Fruit fly (Drosophila melanogaster) whole organism, prepupa: ENCODE data around the gene CG11369.
A peak's percentile ranks its signal among the peaks of the same experiment; 100 is the strongest.

Source experiments
- Blimp-1 ChIP-seq: fragments of 200-800 bp; sonication (Bioruptor generic); optimal IDR thresholded peaks from 3 replicates; lab custom pipeline; 2017; ENCODE audit warnings: missing biosample characterization, missing genetic modification characterization, mild to moderate bottlenecking, moderate library complexity, missing genetic modification reagents
- CG10631 ChIP-seq: fragments of 200-800 bp; sonication (Bioruptor generic); optimal IDR thresholded peaks from 2 replicates; lab custom pipeline; 2016; ENCODE audit warnings: missing biosample characterization, missing genetic modification characterization
- CG10669 ChIP-seq: fragments of 200-800 bp; sonication (Bioruptor generic); optimal IDR thresholded peaks from 3 replicates; lab custom pipeline; 2018; ENCODE audit warnings: missing biosample characterization, mild to moderate bottlenecking, missing genetic modification characterization, moderate library complexity
- CG11294 ChIP-seq: fragments of 200-800 bp; sonication (Bioruptor generic); IDR thresholded peaks from 2 replicates; pipeline ENCODE4 v1.3.6; 2022; ENCODE audit warnings: missing biosample characterization, missing genetic modification characterization
- CG11762 ChIP-seq: fragments of 200-800 bp; sonication (Bioruptor generic); optimal IDR thresholded peaks from 3 replicates; lab custom pipeline; 2016; ENCODE audit warnings: missing biosample characterization, missing genetic modification characterization; ENCODE audit not compliant: insufficient read depth
- CG11902 ChIP-seq: fragments of 200-800 bp; sonication (Bioruptor generic); optimal IDR thresholded peaks from 3 replicates; lab custom pipeline; 2016; ENCODE audit warnings: missing biosample characterization, missing genetic modification characterization
- CG15336 ChIP-seq: fragments of 200-800 bp; sonication (Bioruptor generic); IDR thresholded peaks from 2 replicates; pipeline ENCODE4 v1.3.6; 2022; ENCODE audit warnings: missing biosample characterization, missing genetic modification characterization
- CG1621 ChIP-seq: fragments of 200-800 bp; sonication (Bioruptor generic); optimal IDR thresholded peaks from 3 replicates; lab custom pipeline; 2018; ENCODE audit warnings: missing biosample characterization, mild to moderate bottlenecking, missing genetic modification characterization
- CG16779 ChIP-seq: fragments of 200-800 bp; sonication (Bioruptor generic); optimal IDR thresholded peaks from 3 replicates; lab custom pipeline; 2017; ENCODE audit warnings: missing biosample characterization, mild to moderate bottlenecking, missing genetic modification characterization
- CG3032 ChIP-seq: fragments of 200-800 bp; optimal IDR thresholded peaks from 2 replicates; lab custom pipeline; 2019; ENCODE audit warnings: missing biosample characterization, mild to moderate bottlenecking, missing genetic modification characterization, moderate library complexity
- CG31627 ChIP-seq: fragments of 200-800 bp; sonication (Bioruptor generic); optimal IDR thresholded peaks from 3 replicates; lab custom pipeline; 2016; ENCODE audit warnings: missing biosample characterization, missing genetic modification characterization
- CG32006 ChIP-seq: fragments of 200-800 bp; sonication (Bioruptor generic); optimal IDR thresholded peaks from 3 replicates; lab custom pipeline; 2017; ENCODE audit warnings: missing biosample characterization, mild to moderate bottlenecking, missing genetic modification characterization
- CG34406 ChIP-seq: fragments of 200-800 bp; sonication (Bioruptor generic); optimal IDR thresholded peaks from 3 replicates; lab custom pipeline; 2016; ENCODE audit warnings: missing biosample characterization, missing genetic modification characterization
- CG3919 ChIP-seq: fragments of 200-800 bp; sonication (Bioruptor generic); optimal IDR thresholded peaks from 3 replicates; lab custom pipeline; 2016; ENCODE audit warnings: missing biosample characterization, missing genetic modification characterization
- CG4318 ChIP-seq: fragments of 200-800 bp; sonication (Bioruptor generic); optimal IDR thresholded peaks from 3 replicates; lab custom pipeline; 2017; ENCODE audit warnings: missing biosample characterization, mild to moderate bottlenecking, missing genetic modification characterization
- CG6163 ChIP-seq: fragments of 200-800 bp; sonication (Bioruptor generic); IDR thresholded peaks from 3 replicates; pipeline ENCODE4 v1.3.6; 2022; ENCODE audit warnings: missing biosample characterization, missing genetic modification characterization
- CG6276 ChIP-seq: fragments of 200-800 bp; sonication (Bioruptor generic); optimal IDR thresholded peaks from 2 replicates; lab custom pipeline; 2017; ENCODE audit warnings: missing biosample characterization, mild to moderate bottlenecking, missing genetic modification characterization
- CG6792 ChIP-seq: fragments of 200-800 bp; sonication (Bioruptor generic); optimal IDR thresholded peaks from 3 replicates; lab custom pipeline; 2016; ENCODE audit warnings: missing biosample characterization, missing genetic modification characterization
- CG6808 ChIP-seq: fragments of 200-800 bp; sonication (Bioruptor generic); optimal IDR thresholded peaks from 3 replicates; lab custom pipeline; 2017; ENCODE audit warnings: missing biosample characterization, missing genetic modification characterization, mild to moderate bottlenecking, moderate library complexity, missing genetic modification reagents
- CG6854 ChIP-seq: fragments of 200-800 bp; sonication (Bioruptor generic); optimal IDR thresholded peaks from 2 replicates; lab custom pipeline; 2017; ENCODE audit warnings: missing biosample characterization, mild to moderate bottlenecking, missing genetic modification characterization
- CG7368 ChIP-seq: fragments of 200-800 bp; sonication (Bioruptor generic); optimal IDR thresholded peaks from 3 replicates; lab custom pipeline; 2016; ENCODE audit warnings: missing biosample characterization, missing genetic modification characterization
- CG8119 ChIP-seq: fragments of 200-800 bp; sonication (Bioruptor generic); IDR thresholded peaks from 3 replicates; pipeline ENCODE4 v1.3.6; 2022; ENCODE audit warnings: missing biosample characterization, missing genetic modification characterization
- CG8319 ChIP-seq: fragments of 200-800 bp; sonication (Bioruptor generic); optimal IDR thresholded peaks from 3 replicates; lab custom pipeline; 2016; ENCODE audit warnings: missing biosample characterization, missing genetic modification characterization
- CG8632 ChIP-seq: fragments of 200-800 bp; sonication (Bioruptor generic); optimal IDR thresholded peaks from 3 replicates; lab custom pipeline; 2016; ENCODE audit warnings: missing biosample characterization, missing genetic modification characterization
- CG9139 ChIP-seq: fragments of 200-800 bp; sonication (Bioruptor generic); optimal IDR thresholded peaks from 3 replicates; lab custom pipeline; 2017; ENCODE audit warnings: missing biosample characterization, mild to moderate bottlenecking, missing genetic modification characterization
- Eip78C ChIP-seq: fragments of 200-800 bp; sonication (Bioruptor generic); peaks from one replicate; lab custom pipeline; 2016; ENCODE audit warnings: missing biosample characterization, missing genetic modification characterization
- Eip93F ChIP-seq: fragments of 200-800 bp; sonication (Bioruptor generic); optimal IDR thresholded peaks from 2 replicates; lab custom pipeline; 2016; ENCODE audit warnings: missing biosample characterization, mild to moderate bottlenecking, missing genetic modification characterization
- Ets21C ChIP-seq: fragments of 200-800 bp; sonication (Bioruptor generic); optimal IDR thresholded peaks from 3 replicates; lab custom pipeline; 2016; ENCODE audit warnings: missing biosample characterization, missing genetic modification characterization
- Ets96B ChIP-seq: fragments of 200-800 bp; optimal IDR thresholded peaks from 2 replicates; lab custom pipeline; 2019; ENCODE audit warnings: missing biosample characterization, mild to moderate bottlenecking, missing genetic modification characterization, moderate library complexity
- Gug ChIP-seq: fragments of 200-800 bp; sonication (Bioruptor generic); IDR thresholded peaks from 2 replicates; pipeline ENCODE4 v1.3.6; 2022; ENCODE audit warnings: missing biosample characterization, missing genetic modification characterization
- Hr39 ChIP-seq: fragments of 200-800 bp; sonication (Bioruptor generic); optimal IDR thresholded peaks from 2 replicates; lab custom pipeline; 2016; ENCODE audit warnings: missing biosample characterization, missing genetic modification characterization
- Lpt ChIP-seq: fragments of 200-800 bp; sonication (Bioruptor generic); optimal IDR thresholded peaks from 3 replicates; lab custom pipeline; 2016; ENCODE audit warnings: missing biosample characterization, missing genetic modification characterization
- Met ChIP-seq: fragments of 200-800 bp; sonication (Bioruptor generic); optimal IDR thresholded peaks from 3 replicates; lab custom pipeline; 2016; ENCODE audit warnings: missing biosample characterization, missing genetic modification characterization
- OdsH ChIP-seq: fragments of 200-800 bp; sonication (Bioruptor generic); optimal IDR thresholded peaks from 3 replicates; lab custom pipeline; 2016; ENCODE audit warnings: missing biosample characterization, missing genetic modification characterization
- Smox ChIP-seq: fragments of 200-800 bp; sonication (Bioruptor generic); optimal IDR thresholded peaks from 3 replicates; lab custom pipeline; 2016; ENCODE audit warnings: missing biosample characterization, missing genetic modification characterization
- Sox102F ChIP-seq: fragments of 200-800 bp; sonication (Bioruptor generic); optimal IDR thresholded peaks from 2 replicates; lab custom pipeline; 2016; ENCODE audit warnings: missing biosample characterization, mild to moderate bottlenecking, missing genetic modification characterization
- Sox14 ChIP-seq: fragments of 200-800 bp; sonication (Bioruptor generic); optimal IDR thresholded peaks from 3 replicates; lab custom pipeline; 2016; ENCODE audit warnings: missing biosample characterization, missing genetic modification characterization
- achi ChIP-seq: fragments of 200-800 bp; sonication (Bioruptor generic); optimal IDR thresholded peaks from 3 replicates; lab custom pipeline; 2016; ENCODE audit warnings: missing biosample characterization, missing genetic modification characterization
- dac ChIP-seq: fragments of 200-800 bp; sonication (Bioruptor generic); optimal IDR thresholded peaks from 2 replicates; lab custom pipeline; 2017; ENCODE audit warnings: missing biosample characterization, mild to moderate bottlenecking, missing genetic modification characterization
- dsx ChIP-seq: fragments of 200-800 bp; optimal IDR thresholded peaks from 3 replicates; lab custom pipeline; 2019; ENCODE audit warnings: missing biosample characterization, mild to moderate bottlenecking, missing genetic modification characterization, moderate library complexity; ENCODE audit not compliant: poor library complexity, severe bottlenecking
- eg ChIP-seq: fragments of 200-800 bp; sonication (Bioruptor generic); IDR thresholded peaks from 3 replicates; pipeline ENCODE4 v1.3.6; 2022; ENCODE audit warnings: missing biosample characterization, missing genetic modification characterization
- esn ChIP-seq: fragments of 200-800 bp; sonication (Bioruptor generic); optimal IDR thresholded peaks from 2 replicates; lab custom pipeline; 2016; ENCODE audit warnings: missing biosample characterization, mild to moderate bottlenecking, missing genetic modification characterization, moderate library complexity
- fd85E ChIP-seq: fragments of 200-800 bp; sonication (Bioruptor generic); optimal IDR thresholded peaks from 3 replicates; lab custom pipeline; 2016; ENCODE audit warnings: missing biosample characterization, missing genetic modification characterization
- fkh ChIP-seq: fragments of 200-800 bp; sonication (Bioruptor generic); optimal IDR thresholded peaks from 3 replicates; lab custom pipeline; 2017; ENCODE audit warnings: missing biosample characterization, mild to moderate bottlenecking, missing genetic modification characterization, moderate library complexity
- net ChIP-seq: fragments of 200-800 bp; sonication (Bioruptor generic); optimal IDR thresholded peaks from 3 replicates; lab custom pipeline; 2016; ENCODE audit warnings: missing biosample characterization, missing genetic modification characterization
- pdm3 ChIP-seq: fragments of 200-800 bp; sonication (Bioruptor generic); optimal IDR thresholded peaks from 3 replicates; lab custom pipeline; 2016; ENCODE audit warnings: missing biosample characterization, missing genetic modification characterization
- salr ChIP-seq, 2 experiments: fragments of 200-800 bp; sonication (Bioruptor generic); optimal IDR thresholded peaks; 3 replicates each; lab custom pipeline; 2016 to 2018; ENCODE audit warnings: missing biosample characterization in 2 of 2, missing genetic modification characterization in 2 of 2, mild to moderate bottlenecking in 1 of 2
- spab ChIP-seq: fragments of 200-800 bp; sonication (Bioruptor generic); optimal IDR thresholded peaks from 2 replicates; lab custom pipeline; 2017; ENCODE audit warnings: missing biosample characterization, mild to moderate bottlenecking, missing genetic modification characterization, missing genetic modification reagents
- svp ChIP-seq: fragments of 200-800 bp; sonication (Bioruptor generic); peaks from one replicate; lab custom pipeline; 2016; ENCODE audit warnings: missing biosample characterization, missing genetic modification characterization
- vri ChIP-seq: fragments of 200-800 bp; sonication (Bioruptor generic); optimal IDR thresholded peaks from 3 replicates; lab custom pipeline; 2016; ENCODE audit warnings: missing biosample characterization, mild to moderate bottlenecking, missing genetic modification characterization

The CG11369 gene

dm6 chrX:7571200-7571599, 2.9 kb upstream of the CG11369 start (continued):
- TF ChIP-seq CG32006 (peak; percentile 49), Ets21C (no peak), CG6808 (GFP tag; lab: Kevin White, UChicago) (peak; percentile 49), CG10631 (GFP tag; lab: Kevin White, UChicago) (peak; percentile 33), eg (GFP tag; lab: Robert Waterston, UW) (no peak), Eip78C (GFP tag; lab: Kevin White, UChicago) (peak; percentile 91), CG15336 (GFP tag; lab: Robert Waterston, UW) (peak; percentile 57), CG10669 (peak; percentile 56)

dm6 chrX:7579023-7579422, 4.9 kb downstream of the CG11369 start:
- TF ChIP-seq salr (GFP tag; optimal IDR thresholded peaks at IDR 0.05; lab: Kevin White, UChicago) = no peak
- no peak for TF ChIP-seq CG6808 (GFP tag; lab: Kevin White, UChicago)
- TF ChIP-seq CG15336 (GFP tag; lab: Robert Waterston, UW) = peak; percentile 54; the same call in 1 of the 2 replicates
- TF ChIP-seq OdsH (GFP tag; lab: Kevin White, UChicago) = peak; percentile 40
- no peak for TF ChIP-seq svp (GFP tag; lab: Kevin White, UChicago)
- peak; percentile 47; the same call in 1 of the 3 replicates for TF ChIP-seq CG6163 (GFP tag; lab: Robert Waterston, UW)
- TF ChIP-seq Sox102F (GFP tag; lab: Kevin White, UChicago) = no peak
- no peak for TF ChIP-seq CG11294 (GFP tag; lab: Robert Waterston, UW)
- peak; percentile 58 for TF ChIP-seq CG8119
- TF ChIP-seq Ets21C = no peak
- TF ChIP-seq CG34406 (GFP tag; lab: Kevin White, UChicago) = no peak
- TF ChIP-seq net (GFP tag; lab: Kevin White, UChicago) = peak; percentile 12
- no peak for TF ChIP-seq vri (GFP tag; lab: Kevin White, UChicago)
- peak; percentile 69 for TF ChIP-seq CG32006
- no peak for TF ChIP-seq Met (GFP tag; lab: Kevin White, UChicago)
- peak; percentile 68 for TF ChIP-seq eg (GFP tag; lab: Robert Waterston, UW)
- no peak for TF ChIP-seq CG31627 (GFP tag; lab: Kevin White, UChicago)
- no peak for TF ChIP-seq Hr39 (GFP tag; lab: Kevin White, UChicago)
- peak; percentile 23 for TF ChIP-seq Ets96B (tag; lab: Kevin White, UChicago)
- TF ChIP-seq CG10631 (GFP tag; lab: Kevin White, UChicago) = peak; percentile 23
- TF ChIP-seq Lpt (GFP tag; lab: Kevin White, UChicago) = peak; percentile 18
- TF ChIP-seq achi (GFP tag; lab: Kevin White, UChicago) = peak; percentile 14
- no peak for TF ChIP-seq fd85E (GFP tag; lab: Kevin White, UChicago)
- no peak for TF ChIP-seq CG8319 (GFP tag; lab: Kevin White, UChicago)
- TF ChIP-seq CG16779 (tag; lab: Kevin White, UChicago) = no peak
- TF ChIP-seq CG4318 (GFP tag; lab: Kevin White, UChicago) = peak; percentile 18
- TF ChIP-seq CG6276 (GFP tag; lab: Kevin White, UChicago) = peak; percentile 35
- no peak for TF ChIP-seq Smox
- TF ChIP-seq Eip93F (GFP tag; lab: Kevin White, UChicago) = no peak
- TF ChIP-seq CG3919 (GFP tag; lab: Kevin White, UChicago) = peak; percentile 20
- TF ChIP-seq CG8632 (GFP tag; lab: Kevin White, UChicago) = no peak
- peak; percentile 37 for TF ChIP-seq Sox14 (GFP tag; lab: Kevin White, UChicago)
- no peak for TF ChIP-seq CG11902
- no peak for TF ChIP-seq CG6854
- TF ChIP-seq dac (GFP tag; lab: Kevin White, UChicago) = no peak
- no peak for TF ChIP-seq fkh (GFP tag; lab: Kevin White, UChicago)
- no peak for TF ChIP-seq spab (GFP tag; lab: Kevin White, UChicago)
- no peak for TF ChIP-seq dsx
- TF ChIP-seq CG11762 (GFP tag; lab: Kevin White, UChicago) = no peak
- TF ChIP-seq CG7368 (GFP tag; lab: Kevin White, UChicago) = no peak
- no peak for TF ChIP-seq CG6792
- TF ChIP-seq pdm3 = peak; percentile 44
- no peak for TF ChIP-seq esn (GFP tag; lab: Kevin White, UChicago)
- TF ChIP-seq Blimp-1 = no peak
- peak; percentile 10 for TF ChIP-seq CG3032
- no peak for TF ChIP-seq CG1621 (tag; lab: Kevin White, UChicago)
- peak; percentile 37; the same call in 1 of the 2 replicates for TF ChIP-seq Gug
- no peak for TF ChIP-seq CG9139 (GFP tag; lab: Kevin White, UChicago)
- TF ChIP-seq Eip78C (GFP tag; lab: Kevin White, UChicago) = no peak
